Fruit fly (Drosophila melanogaster): ENCODE results near the gene dbf.

The dbf gene

dm6 chr2L:10657981-10658380 lies 6.6 kb downstream of the dbf start, which contains the start of gene CG45690:
Gene CG45690 (plus strand): TSS chr2L:10658281.
- TF ChIP-seq noc (tag; optimal IDR thresholded peaks at IDR 0.05): no peak

- peak; percentile 17 for TF ChIP-seq noc (tag; optimal IDR thresholded peaks at IDR 0.05)
Measured at dm6 chr2L:10661490-10662240, 10.3 kb downstream of the dbf start, which contains the start of gene CG31871. Gene CG31871 (plus strand): TSS chr2L:10662081.

dm6 chr2L:10665603-10666002 lies 14.2 kb downstream of the dbf start:
- TF ChIP-seq noc (tag; optimal IDR thresholded peaks at IDR 0.05): peak; percentile 57

dm6 chr2L:10671530-10671929 lies 20.1 kb downstream of the dbf start:
- no peak for TF ChIP-seq noc (tag; optimal IDR thresholded peaks at IDR 0.05)

dm6 chr2L:10672989-10673388 lies 21.6 kb downstream of the dbf start:
- TF ChIP-seq noc (tag; optimal IDR thresholded peaks at IDR 0.05): no peak

- TF ChIP-seq noc (tag; optimal IDR thresholded peaks at IDR 0.05): peak; percentile 38
Measured at dm6 chr2L:10676933-10677714, 25.7 kb downstream of the dbf start, which contains the start of gene CG17104. Gene CG17104 (plus strand): TSS chr2L:10677198.

dm6 chr2L:10677715-10678088 lies 26.3 kb downstream of the dbf start:
- no peak for TF ChIP-seq noc (tag; optimal IDR thresholded peaks at IDR 0.05)

- peak; percentile 10 for TF ChIP-seq noc (tag; optimal IDR thresholded peaks at IDR 0.05)
Measured at dm6 chr2L:10679568-10679967, 28.2 kb downstream of the dbf start.

dm6 chr2L:10680584-10681080 lies 29.2 kb downstream of the dbf start, which contains the start of gene CG17105:
Gene CG17105 (plus strand): TSS chr2L:10681030.
- no peak for TF ChIP-seq noc (tag; optimal IDR thresholded peaks at IDR 0.05)

- no peak for TF ChIP-seq noc (tag; optimal IDR thresholded peaks at IDR 0.05)
Measured at dm6 chr2L:10681602-10682001, 30.2 kb downstream of the dbf start, which contains the start of gene CG17107. Gene CG17107 (plus strand): TSS chr2L:10681902.

- TF ChIP-seq noc (tag; optimal IDR thresholded peaks at IDR 0.05): no peak
Measured at dm6 chr2L:10682197-10682596, 30.8 kb downstream of the dbf start.

dm6 chr2L:10682912-10683311 lies 31.5 kb downstream of the dbf start:
- peak; percentile 58 for TF ChIP-seq noc (tag; optimal IDR thresholded peaks at IDR 0.05)

dm6 chr2L:10684309-10684708 lies 32.9 kb downstream of the dbf start, which contains the start of gene CG7299:
Gene CG7299 (minus strand): TSS chr2L:10684409.
- no peak for TF ChIP-seq noc (tag; optimal IDR thresholded peaks at IDR 0.05)

dm6 chr2L:10685666-10686065 lies 34.3 kb downstream of the dbf start:
- TF ChIP-seq noc (tag; optimal IDR thresholded peaks at IDR 0.05): no peak

dm6 chr2L:10687009-10687793 lies 35.8 kb downstream of the dbf start, which contains the start of gene CG7296:
Gene CG7296 (minus strand): TSS chr2L:10687066.
- TF ChIP-seq noc (tag; optimal IDR thresholded peaks at IDR 0.05): no peak

- TF ChIP-seq noc (tag; optimal IDR thresholded peaks at IDR 0.05): no peak
Measured at dm6 chr2L:10687794-10688185, 36.4 kb downstream of the dbf start.

All from whole organism, larva.